Fruit fly (Drosophila melanogaster) whole organism, adult: Measurements from ENCODE around the gene CG33080.
A peak's percentile ranks its signal among the peaks of the same experiment; 100 is the strongest.

Experiments used
- CG11617 ChIP-seq: fragments of 200-800 bp; sonication (Bioruptor generic); optimal IDR thresholded peaks from 2 replicates; lab custom pipeline; 2017; ENCODE audit warnings: mild to moderate bottlenecking, missing biosample characterization, missing genetic modification reagents, missing genetic modification characterization
- CG12768 ChIP-seq: fragments of 200-800 bp; sonication (Bioruptor generic); optimal IDR thresholded peaks from 2 replicates; lab custom pipeline; 2017; ENCODE audit warnings: missing biosample characterization, missing genetic modification characterization, mild to moderate bottlenecking, moderate library complexity, missing genetic modification reagents
- CG14711 ChIP-seq: fragments of 200-800 bp; sonication (Bioruptor generic); optimal IDR thresholded peaks from 2 replicates; lab custom pipeline; 2018; ENCODE audit warnings: missing biosample characterization, mild to moderate bottlenecking, missing genetic modification characterization, moderate library complexity
- CG1620 ChIP-seq: fragments of 200-800 bp; sonication (Bioruptor generic); optimal IDR thresholded peaks from 2 replicates; lab custom pipeline; 2016; ENCODE audit warnings: missing biosample characterization, missing genetic modification characterization
- CG33017 ChIP-seq: fragments of 200-800 bp; sonication (Bioruptor generic); optimal IDR thresholded peaks from 2 replicates; lab custom pipeline; 2018; ENCODE audit warnings: missing biosample characterization, mild to moderate bottlenecking, missing genetic modification characterization, moderate library complexity
- CG5204 ChIP-seq: fragments of 200-800 bp; sonication (Bioruptor generic); optimal IDR thresholded peaks from 2 replicates; lab custom pipeline; 2016; ENCODE audit warnings: missing biosample characterization, missing genetic modification characterization
- CG7045 ChIP-seq: fragments of 200-800 bp; sonication (Bioruptor generic); optimal IDR thresholded peaks from 2 replicates; lab custom pipeline; 2017; ENCODE audit warnings: missing biosample characterization, mild to moderate bottlenecking, missing genetic modification characterization
- CG7101 ChIP-seq: fragments of 200-800 bp; sonication (Bioruptor generic); optimal IDR thresholded peaks from 2 replicates; lab custom pipeline; 2018; ENCODE audit warnings: missing biosample characterization, mild to moderate bottlenecking, missing genetic modification characterization, moderate library complexity
- Clk ChIP-seq: fragments of 200-800 bp; sonication (Bioruptor generic); optimal IDR thresholded peaks from 2 replicates; lab custom pipeline; 2017; ENCODE audit warnings: missing biosample characterization, missing genetic modification characterization
- Crg-1 ChIP-seq: fragments of 200-800 bp; sonication (Bioruptor generic); optimal IDR thresholded peaks from 2 replicates; lab custom pipeline; 2016; ENCODE audit warnings: missing biosample characterization, missing genetic modification characterization
- Hr96 ChIP-seq: fragments of 200-800 bp; sonication (Bioruptor generic); optimal IDR thresholded peaks from 2 replicates; lab custom pipeline; 2016; ENCODE audit warnings: missing biosample characterization, missing genetic modification characterization
- Mnt ChIP-seq: fragments of 200-800 bp; sonication (Bioruptor generic); optimal IDR thresholded peaks from 2 replicates; lab custom pipeline; 2016; ENCODE audit warnings: missing biosample characterization, mild to moderate bottlenecking, missing genetic modification characterization
- bab1 ChIP-seq: fragments of 200-800 bp; sonication (Bioruptor generic); optimal IDR thresholded peaks from 3 replicates; lab custom pipeline; 2019; ENCODE audit warnings: missing biosample characterization, mild to moderate bottlenecking, missing genetic modification characterization, moderate library complexity
- cic ChIP-seq: fragments of 200-800 bp; sonication (Bioruptor generic); optimal IDR thresholded peaks from 2 replicates; lab custom pipeline; 2017; ENCODE audit warnings: missing biosample characterization, mild to moderate bottlenecking, missing genetic modification characterization, moderate library complexity
- cnc ChIP-seq, 2 experiments: fragments of >200 bp; optimal IDR thresholded peaks; 2 replicates each; lab custom pipeline; 2017
- kay ChIP-seq: fragments of 200-800 bp; sonication (Bioruptor generic); peaks from one replicate; lab custom pipeline; 2016; ENCODE audit warnings: missing biosample characterization, missing genetic modification characterization, borderline replicate concordance
- ovo ChIP-seq: fragments of 200-800 bp; sonication (Bioruptor generic); optimal IDR thresholded peaks from 2 replicates; lab custom pipeline; 2016; ENCODE audit warnings: missing biosample characterization, missing genetic modification characterization
- pad ChIP-seq: fragments of 200-800 bp; sonication (Bioruptor generic); optimal IDR thresholded peaks from 3 replicates; lab custom pipeline; 2017; ENCODE audit warnings: missing biosample characterization, missing genetic modification characterization, mild to moderate bottlenecking, moderate library complexity, missing genetic modification reagents
- tj ChIP-seq: fragments of 200-800 bp; sonication (Bioruptor generic); optimal IDR thresholded peaks from 3 replicates; lab custom pipeline; 2017; ENCODE audit warnings: missing biosample characterization, mild to moderate bottlenecking, missing genetic modification characterization, moderate library complexity
- toe ChIP-seq: fragments of 200-800 bp; sonication (Bioruptor generic); optimal IDR thresholded peaks from 2 replicates; lab custom pipeline; 2016; ENCODE audit warnings: missing biosample characterization, missing genetic modification characterization

The CG33080 gene

dm6 chrX:5745840-5746815 lies 28.6 kb upstream of the CG33080 start:
- TF ChIP-seq Hr96 (GFP tag; lab: Kevin White, UChicago) (peak; percentile 83), Clk (peak; percentile 42), cnc (optimal IDR thresholded peaks at IDR 0.05; lab: Kevin White, UChicago) (no peak), tj (GFP tag; lab: Kevin White, UChicago) (peak; percentile 69), bab1 (peak; percentile 86), CG11617 (peak; percentile 82), Crg-1 (GFP tag; lab: Kevin White, UChicago) (peak; percentile 64), CG12768 (GFP tag; lab: Kevin White, UChicago) (peak; percentile 25), pad (GFP tag; lab: Kevin White, UChicago) (no peak), CG33017 (peak; percentile 73), ovo (GFP tag; lab: Kevin White, UChicago) (peak; percentile 49), CG7101 (tag; lab: Kevin White, UChicago) (peak; percentile 88), Mnt (GFP tag; lab: Kevin White, UChicago) (peak; percentile 93), CG7045 (GFP tag; lab: Kevin White, UChicago) (peak; percentile 27), toe (GFP tag; lab: Kevin White, UChicago) (peak; percentile 47), CG1620 (GFP tag; lab: Kevin White, UChicago) (peak; percentile 75), kay (no peak), cic (GFP tag; lab: Kevin White, UChicago) (peak; percentile 31), CG14711 (peak; percentile 94), CG5204 (GFP tag; lab: Kevin White, UChicago) (peak; percentile 67)

- no peak for TF ChIP-seq CG14711
- no peak for TF ChIP-seq tj (GFP tag; lab: Kevin White, UChicago)
- TF ChIP-seq CG7101 (tag; lab: Kevin White, UChicago), result peak; percentile 31
- TF ChIP-seq Mnt (GFP tag; lab: Kevin White, UChicago), result no peak
- no peak for TF ChIP-seq cic (GFP tag; lab: Kevin White, UChicago)
- no peak for TF ChIP-seq bab1
- no peak for TF ChIP-seq CG11617
- TF ChIP-seq pad (GFP tag; lab: Kevin White, UChicago), result peak; percentile 99
- TF ChIP-seq Crg-1 (GFP tag; lab: Kevin White, UChicago), result no peak
- TF ChIP-seq Clk, result no peak
- no peak for TF ChIP-seq cnc (optimal IDR thresholded peaks at IDR 0.05; lab: Kevin White, UChicago)
- TF ChIP-seq CG12768 (GFP tag; lab: Kevin White, UChicago), result peak; percentile 2
- peak; percentile 39 for TF ChIP-seq toe (GFP tag; lab: Kevin White, UChicago)
- TF ChIP-seq Hr96 (GFP tag; lab: Kevin White, UChicago), result no peak
- TF ChIP-seq CG1620 (GFP tag; lab: Kevin White, UChicago), result no peak
- TF ChIP-seq CG33017, result no peak
Measured at dm6 chrX:5744992-5745732, 27.6 kb upstream of the CG33080 start.

DNA sequence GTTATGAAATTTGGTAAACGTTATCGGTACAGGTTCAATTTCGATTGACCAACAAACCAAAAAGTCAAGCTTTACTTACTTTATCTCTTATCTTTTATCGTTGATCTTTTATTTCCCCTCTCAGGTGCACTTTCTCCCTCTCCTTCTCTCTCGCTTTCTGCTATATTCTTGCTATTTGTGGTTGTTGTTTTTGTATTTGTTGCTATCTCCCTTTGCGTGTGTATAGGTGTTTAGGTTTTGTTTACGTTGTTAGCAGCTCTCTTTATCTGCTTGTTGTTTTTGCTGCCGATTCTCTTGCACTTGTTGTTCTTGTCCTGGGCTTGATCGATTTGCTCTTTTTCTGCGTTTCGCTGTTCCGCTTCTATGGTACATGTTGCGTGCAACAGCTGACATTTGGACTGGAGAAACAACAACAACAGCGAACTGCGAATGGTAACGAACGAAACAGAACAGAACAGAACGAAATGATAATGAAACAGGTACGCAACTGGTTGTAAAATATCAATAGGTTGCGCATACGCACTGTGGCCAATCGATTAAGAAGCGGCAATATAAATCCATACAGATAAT lies 26.8 kb upstream of the CG33080 start:
- no peak for TF ChIP-seq CG33017
- TF ChIP-seq pad (GFP tag; lab: Kevin White, UChicago), result peak; percentile 68

- TF ChIP-seq Hr96 (GFP tag; lab: Kevin White, UChicago) (no peak), kay (no peak), bab1 (no peak), CG12768 (GFP tag; lab: Kevin White, UChicago) (no peak), CG33017 (no peak), CG7101 (tag; lab: Kevin White, UChicago) (no peak), cic (GFP tag; lab: Kevin White, UChicago) (no peak), CG11617 (no peak), Mnt (GFP tag; lab: Kevin White, UChicago) (no peak), cnc (optimal IDR thresholded peaks at IDR 0.05; lab: Kevin White, UChicago) (no peak), CG5204 (GFP tag; lab: Kevin White, UChicago) (no peak), tj (GFP tag; lab: Kevin White, UChicago) (no peak), Crg-1 (GFP tag; lab: Kevin White, UChicago) (no peak), pad (GFP tag; lab: Kevin White, UChicago) (no peak), CG14711 (no peak), CG7045 (GFP tag; lab: Kevin White, UChicago) (no peak), Clk (no peak), ovo (GFP tag; lab: Kevin White, UChicago) (no peak)
Measured at dm6 chrX:5741625-5742024, 24.0 kb upstream of the CG33080 start.

DNA sequence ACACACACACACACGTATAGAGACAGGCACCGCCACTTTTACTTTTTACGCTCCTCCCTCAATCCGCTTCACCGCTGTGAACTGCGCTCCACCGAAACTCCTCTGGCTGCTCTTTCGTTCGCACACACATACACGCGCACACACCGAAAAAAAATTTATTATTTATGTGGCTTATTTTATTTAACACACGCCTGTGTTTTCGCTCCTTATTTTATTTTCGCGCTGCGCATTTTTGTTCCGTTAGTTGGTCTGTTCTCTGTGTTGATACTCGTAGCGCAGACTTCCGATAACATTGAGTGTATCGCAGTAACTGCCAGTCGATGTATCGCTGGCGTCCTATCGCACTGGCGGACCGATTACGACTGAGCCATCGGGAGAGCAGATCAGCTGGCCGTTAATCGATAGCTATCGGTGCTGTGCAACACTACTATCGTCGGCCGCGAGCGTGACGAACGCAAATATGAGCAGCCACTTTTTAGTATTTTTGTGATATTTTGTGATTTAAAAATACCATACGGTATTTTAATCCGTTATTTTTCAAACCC lies 20.2 kb upstream of the CG33080 start, which contains the start of gene Snx27:
TSS of gene Snx27 (minus strand) at position 356 of the 545 bp plus-strand sequence.
- TF ChIP-seq CG7045 (GFP tag; lab: Kevin White, UChicago) (no peak), kay (no peak), CG11617 (peak; percentile 35), CG5204 (GFP tag; lab: Kevin White, UChicago) (no peak), cic (GFP tag; lab: Kevin White, UChicago) (peak; percentile 33), Crg-1 (GFP tag; lab: Kevin White, UChicago) (peak; percentile 72), CG7101 (tag; lab: Kevin White, UChicago) (peak; percentile 70), toe (GFP tag; lab: Kevin White, UChicago) (no peak), bab1 (peak; percentile 84), CG14711 (peak; percentile 41), Hr96 (GFP tag; lab: Kevin White, UChicago) (no peak), Mnt (GFP tag; lab: Kevin White, UChicago) (peak; percentile 69), pad (GFP tag; lab: Kevin White, UChicago) (peak; percentile 34), cnc (optimal IDR thresholded peaks at IDR 0.05; lab: Kevin White, UChicago) (no peak), CG12768 (GFP tag; lab: Kevin White, UChicago) (peak; percentile 19), CG1620 (GFP tag; lab: Kevin White, UChicago) (peak; percentile 76), Clk (no peak), tj (GFP tag; lab: Kevin White, UChicago) (no peak), ovo (GFP tag; lab: Kevin White, UChicago) (peak; percentile 81), CG33017 (no peak)
